Worm (Caenorhabditis elegans) whole organism, mixed stage, embryonic: ENCODE results near the gene sfa-1.

Source experiments
- M03D4.4 ChIP-seq: sonication (generic microtip); optimal IDR thresholded peaks from 2 replicates; lab custom pipeline; 2017; ENCODE audit warnings: mild to moderate bottlenecking, missing genetic modification characterization, missing compliant biosample characterization
- bed-3 ChIP-seq: fragments of 200-800 bp; sonication (Bioruptor generic); optimal IDR thresholded peaks from 3 replicates; lab custom pipeline; 2018; ENCODE audit warnings: mild to moderate bottlenecking, missing genetic modification characterization, moderate library complexity, missing compliant biosample characterization
- blmp-1 ChIP-seq: fragments of 150-350 bp; optimal IDR thresholded peaks from 2 replicates; lab custom pipeline; 2014; ENCODE audit warnings: missing biosample characterization, missing genetic modification characterization
- ceh-39 ChIP-seq: fragments of 150-350 bp; optimal IDR thresholded peaks from 2 replicates; lab custom pipeline; 2014; ENCODE audit warnings: missing biosample characterization, missing genetic modification characterization
- ceh-43 ChIP-seq: fragments of 200-800 bp; sonication (Bioruptor generic); optimal IDR thresholded peaks from 2 replicates; lab custom pipeline; 2018; ENCODE audit warnings: mild to moderate bottlenecking, missing genetic modification characterization, moderate library complexity, missing compliant biosample characterization
- ceh-83 ChIP-seq: fragments of 200-800 bp; sonication (Bioruptor generic); optimal IDR thresholded peaks from 2 replicates; lab custom pipeline; 2018; ENCODE audit warnings: mild to moderate bottlenecking, missing genetic modification characterization, missing compliant biosample characterization
- ces-1 ChIP-seq: fragments of 150-350 bp; optimal IDR thresholded peaks from 2 replicates; lab custom pipeline; 2014; ENCODE audit warnings: missing biosample characterization, missing genetic modification reagents, missing genetic modification characterization
- elt-1 ChIP-seq: sonication (generic microtip); optimal IDR thresholded peaks from 2 replicates; lab custom pipeline; 2017; ENCODE audit warnings: missing genetic modification characterization, mild to moderate bottlenecking, missing compliant biosample characterization, antibody characterized with exemption, moderate library complexity, borderline replicate concordance; ENCODE audit not compliant: insufficient read depth
- elt-3 ChIP-seq: fragments of 150-350 bp; optimal IDR thresholded peaks from 2 replicates; lab custom pipeline; 2014; ENCODE audit warnings: missing biosample characterization, missing genetic modification characterization
- flh-1 ChIP-seq: fragments of 200-800 bp; sonication (Bioruptor generic); optimal IDR thresholded peaks from 2 replicates; lab custom pipeline; 2018; ENCODE audit warnings: mild to moderate bottlenecking, missing genetic modification characterization, moderate library complexity, missing compliant biosample characterization
- hlh-1 ChIP-seq: fragments of 150-350 bp; optimal IDR thresholded peaks from 2 replicates; lab custom pipeline; 2014; ENCODE audit warnings: missing biosample characterization, missing genetic modification reagents, missing genetic modification characterization
- lin-32 ChIP-seq: fragments of 200-800 bp; sonication (Bioruptor generic); optimal IDR thresholded peaks from 2 replicates; lab custom pipeline; 2018; ENCODE audit warnings: mild to moderate bottlenecking, missing genetic modification characterization, missing compliant biosample characterization
- lsy-2 ChIP-seq: fragments of 150-350 bp; optimal IDR thresholded peaks from 2 replicates; lab custom pipeline; 2014; ENCODE audit warnings: missing biosample characterization, missing genetic modification characterization
- mab-5 ChIP-seq: fragments of 150-350 bp; optimal IDR thresholded peaks from 2 replicates; lab custom pipeline; 2014; ENCODE audit warnings: missing biosample characterization, missing genetic modification characterization
- mep-1 ChIP-seq: fragments of 150-350 bp; optimal IDR thresholded peaks from 2 replicates; lab custom pipeline; 2017; ENCODE audit warnings: missing biosample characterization, missing genetic modification reagents, missing genetic modification characterization, inconsistent platforms
- mls-2 ChIP-seq: sonication (generic microtip); optimal IDR thresholded peaks from 2 replicates; lab custom pipeline; 2016; ENCODE audit warnings: mild to moderate bottlenecking, missing genetic modification characterization, moderate library complexity, missing compliant biosample characterization
- nhr-12 ChIP-seq: fragments of 150-350 bp; optimal IDR thresholded peaks from 2 replicates; lab custom pipeline; 2014; ENCODE audit warnings: missing biosample characterization, missing genetic modification characterization
- nhr-2 ChIP-seq: fragments of 150-350 bp; optimal IDR thresholded peaks from 2 replicates; lab custom pipeline; 2014; ENCODE audit warnings: missing biosample characterization, missing genetic modification characterization
- nhr-237 ChIP-seq: fragments of 150-350 bp; optimal IDR thresholded peaks from 2 replicates; lab custom pipeline; 2014; ENCODE audit warnings: missing biosample characterization, missing genetic modification characterization
- nhr-28 ChIP-seq: fragments of 150-350 bp; optimal IDR thresholded peaks from 2 replicates; lab custom pipeline; 2014; ENCODE audit warnings: missing biosample characterization, missing genetic modification characterization
- nhr-76 ChIP-seq: sonication (generic microtip); optimal IDR thresholded peaks from 2 replicates; lab custom pipeline; 2017; ENCODE audit warnings: missing biosample characterization, missing genetic modification characterization
- pha-4 ChIP-seq: fragments of 150-350 bp; optimal IDR thresholded peaks from 2 replicates; lab custom pipeline; 2018; ENCODE audit warnings: missing biosample characterization, missing genetic modification reagents, missing genetic modification characterization
- sem-2 ChIP-seq: fragments of 200-800 bp; sonication (Bioruptor generic); optimal IDR thresholded peaks from 2 replicates; lab custom pipeline; 2018; ENCODE audit warnings: mild to moderate bottlenecking, missing genetic modification characterization, missing compliant biosample characterization
- snpc-4 ChIP-seq: fragments of 150-350 bp; optimal IDR thresholded peaks from 2 replicates; lab custom pipeline; 2014; ENCODE audit warnings: missing biosample characterization, missing genetic modification characterization
- sptf-1 ChIP-seq: sonication (generic microtip); optimal IDR thresholded peaks from 2 replicates; lab custom pipeline; 2017; ENCODE audit warnings: mild to moderate bottlenecking, missing genetic modification characterization, moderate library complexity, missing compliant biosample characterization
- unc-120 ChIP-seq: sonication (generic microtip); optimal IDR thresholded peaks from 2 replicates; lab custom pipeline; 2017; ENCODE audit warnings: missing genetic modification characterization, missing compliant biosample characterization; ENCODE audit not compliant: poor library complexity, severe bottlenecking
- unc-62 ChIP-seq: fragments of 150-350 bp; optimal IDR thresholded peaks from 2 replicates; lab custom pipeline; 2014; ENCODE audit warnings: missing biosample characterization, missing genetic modification reagents, missing genetic modification characterization
- zip-8 ChIP-seq: fragments of 150-350 bp; optimal IDR thresholded peaks from 2 replicates; lab custom pipeline; 2014; ENCODE audit warnings: missing biosample characterization, missing genetic modification characterization
- ztf-11 ChIP-seq: fragments of 150-350 bp; optimal IDR thresholded peaks from 2 replicates; lab custom pipeline; 2014; ENCODE audit warnings: missing biosample characterization, missing genetic modification characterization

sfa-1 gene

ce11 chrIV:17126512-17126911, 15.7 kb upstream of the sfa-1 start:
- TF ChIP-seq ceh-43 (GFP tag; lab: Kevin White, UChicago) (no peak), nhr-12 (tag; lab: Kevin White, UChicago) (no peak), ceh-39 (no peak), nhr-76 (no peak), snpc-4 (tag; lab: Kevin White, UChicago) (no peak), hlh-1 (tag; lab: Kevin White, UChicago) (no peak), bed-3 (GFP tag; lab: Kevin White, UChicago) (no peak), sem-2 (GFP tag; lab: Kevin White, UChicago) (no peak), ztf-11 (tag; lab: Kevin White, UChicago) (no peak), zip-8 (tag; lab: Kevin White, UChicago) (no peak)

- no peak for TF ChIP-seq unc-120 (tag; lab: Kevin White, UChicago)
Observed at ce11 chrIV:17125967-17126366, 15.2 kb upstream of the sfa-1 start.

- TF ChIP-seq ces-1 (peak; percentile 33), nhr-76 (no peak), pha-4 (tag; lab: Kevin White, UChicago) (no peak), lsy-2 (tag; lab: Kevin White, UChicago) (no peak)
Observed at ce11 chrIV:17121058-17121773, 10.4 kb upstream of the sfa-1 start.

ce11 chrIV:17118987-17119732, 8.4 kb upstream of the sfa-1 start, which contains the start of gene itsn-1:
Gene itsn-1 (plus strand): TSS chrIV:17119682.
- TF ChIP-seq nhr-237 (no peak), mep-1 (tag; lab: Kevin White, UChicago) (no peak), pha-4 (tag; lab: Kevin White, UChicago) (no peak), elt-3 (no peak), sptf-1 (tag; lab: Kevin White, UChicago) (no peak), lin-32 (GFP tag; lab: Kevin White, UChicago) (no peak), mls-2 (tag; lab: Kevin White, UChicago) (no peak), nhr-28 (tag; lab: Kevin White, UChicago) (no peak), sem-2 (GFP tag; lab: Kevin White, UChicago) (no peak), ztf-11 (tag; lab: Kevin White, UChicago) (no peak), M03D4.4 (tag; lab: Kevin White, UChicago) (no peak), nhr-12 (tag; lab: Kevin White, UChicago) (no peak), mab-5 (tag; lab: Kevin White, UChicago) (no peak), hlh-1 (tag; lab: Kevin White, UChicago) (no peak), snpc-4 (tag; lab: Kevin White, UChicago) (no peak), flh-1 (GFP tag; lab: Kevin White, UChicago) (no peak), ceh-83 (GFP tag; lab: Kevin White, UChicago) (no peak), nhr-2 (tag; lab: Kevin White, UChicago) (no peak)
- TF ChIP-seq, all 35 proteins: peak for 0

ce11 chrIV:17118585-17118984, 7.8 kb upstream of the sfa-1 start, which contains the start of gene uaf-2:
Gene uaf-2 (minus strand): TSS chrIV:17118767.
- TF ChIP-seq lin-32 (GFP tag; lab: Kevin White, UChicago) (no peak), mep-1 (tag; lab: Kevin White, UChicago) (peak; percentile 48), hlh-1 (tag; lab: Kevin White, UChicago) (no peak), ceh-39 (peak; percentile 33), bed-3 (GFP tag; lab: Kevin White, UChicago) (no peak)

ce11 chrIV:17116821-17117220, 6.0 kb upstream of the sfa-1 start:
- TF ChIP-seq hlh-1 (tag; lab: Kevin White, UChicago): no peak
- no peak for TF ChIP-seq ceh-39
- no peak for TF ChIP-seq nhr-2 (tag; lab: Kevin White, UChicago)
- TF ChIP-seq unc-62 (GFP tag; lab: Kevin White, UChicago): no peak
- TF ChIP-seq ceh-83 (GFP tag; lab: Kevin White, UChicago): no peak
- TF ChIP-seq blmp-1 (tag; lab: Kevin White, UChicago): no peak
- no peak for TF ChIP-seq ztf-11 (tag; lab: Kevin White, UChicago)
- TF ChIP-seq elt-1 (tag; lab: Kevin White, UChicago): no peak
- no peak for TF ChIP-seq M03D4.4 (tag; lab: Kevin White, UChicago)
